Worm (Caenorhabditis elegans): Measurements from ENCODE around the gene F42A8.1.

Gene F42A8.1

ce11 chrII:9306835-9307234 lies 39.6 kb downstream of the F42A8.1 start (continued):
- TF ChIP-seq spr-1 (tag; optimal IDR thresholded peaks at IDR 0.05) (no peak), ceh-32 (tag; optimal IDR thresholded peaks at IDR 0.05; ENCODE audit: poor library complexity) (no peak), mxl-3 (GFP tag; optimal IDR thresholded peaks at IDR 0.05) (no peak), D1046.2 (GFP tag; IDR thresholded peaks at IDR 0.05) (no peak), cey-2 (tag; optimal IDR thresholded peaks at IDR 0.05; ENCODE audit: borderline replicate concordance, insufficient read depth) (no peak), aha-1 (tag) (peak; percentile 67), ceh-82 (tag; optimal IDR thresholded peaks at IDR 0.05) (no peak), nhr-28 (tag; optimal IDR thresholded peaks at IDR 0.05) (no peak), egl-27 (tag; optimal IDR thresholded peaks at IDR 0.05) (no peak), nhr-111 (GFP tag; optimal IDR thresholded peaks at IDR 0.05) (no peak), lim-7 (GFP tag; IDR thresholded peaks at IDR 0.05) (no peak), lsy-2 (tag; optimal IDR thresholded peaks at IDR 0.05) (peak in 1 of 2 experiments; percentile 19)

- no peak for TF ChIP-seq mdl-1 (tag; optimal IDR thresholded peaks at IDR 0.05)
- no peak for TF ChIP-seq aly-2 (tag; optimal IDR thresholded peaks at IDR 0.05)
- no peak for TF ChIP-seq php-3 (GFP tag; IDR thresholded peaks at IDR 0.05)
- TF ChIP-seq aha-1 (tag), result peak; percentile 23
- TF ChIP-seq unc-62 (GFP tag; optimal IDR thresholded peaks at IDR 0.05 in 1 of 2), result peak in 1 of 2 experiments; percentile 67
- TF ChIP-seq unc-62 (tag; optimal IDR thresholded peaks at IDR 0.05), result no peak
- TF ChIP-seq ctbp-1 (GFP tag; IDR thresholded peaks at IDR 0.05), result 0 out of 2 replicates have a peak, but pooled peaks have one; percentile 17
These were observed 40.8 kb downstream of the F42A8.1 start for ce11 chrII:9305575-9305974.

ce11 chrII:9304849-9305248 lies 41.5 kb downstream of the F42A8.1 start:
- TF ChIP-seq arid-1 (GFP tag; conservative IDR thresholded peaks at IDR 0.05), result no peak

- TF ChIP-seq arid-1 (GFP tag; conservative IDR thresholded peaks at IDR 0.05) (no peak), rbr-2 (tag; optimal IDR thresholded peaks at IDR 0.05) (no peak), vab-7 (GFP tag; IDR thresholded peaks at IDR 0.05) (no peak), spr-3 (GFP tag; optimal IDR thresholded peaks at IDR 0.05) (no peak), saeg-2 (GFP tag; IDR thresholded peaks at IDR 0.05) (no peak), pqm-1 (tag; optimal IDR thresholded peaks at IDR 0.05) (no peak), hif-1 (tag; optimal IDR thresholded peaks at IDR 0.05) (no peak), tag-97 (GFP tag; IDR thresholded peaks at IDR 0.05) (no peak), daf-8 (GFP tag; IDR thresholded peaks at IDR 0.05) (no peak), hmg-1.1 (GFP tag; IDR thresholded peaks at IDR 0.05) (no peak), fkh-10 (GFP tag; optimal IDR thresholded peaks at IDR 0.05) (no peak), lsy-2 (tag; optimal IDR thresholded peaks at IDR 0.05) (no peak)
These were observed 42.8 kb downstream of the F42A8.1 start for ce11 chrII:9303545-9303944.

- TF ChIP-seq dmd-6 (GFP tag; IDR thresholded peaks at IDR 0.05) (peak; percentile 78), hlh-11 (tag; optimal IDR thresholded peaks at IDR 0.05) (peak; percentile 91), nhr-77 (tag; optimal IDR thresholded peaks at IDR 0.05) (peak; percentile 27), aha-1 (tag) (no peak), mep-1 (tag; optimal IDR thresholded peaks at IDR 0.05) (peak; percentile 13), nhr-102 (tag; optimal IDR thresholded peaks at IDR 0.05) (peak; percentile 38), dve-1 (tag; optimal IDR thresholded peaks at IDR 0.05; ENCODE audit: insufficient read depth) (peak; percentile 79), nhr-28 (tag; optimal IDR thresholded peaks at IDR 0.05) (peak; percentile 86), ceh-20 (GFP tag; IDR thresholded peaks at IDR 0.05) (peak; percentile 41; the same call in 1 of the 2 replicates), tra-1 (GFP tag; IDR thresholded peaks at IDR 0.05) (peak; percentile 55), php-3 (GFP tag; IDR thresholded peaks at IDR 0.05) (peak; percentile 93), hlh-30 (tag; optimal IDR thresholded peaks at IDR 0.05; ENCODE audit: insufficient read depth) (peak; percentile 64), arid-1 (GFP tag; conservative IDR thresholded peaks at IDR 0.05) (no peak), lin-29 (GFP tag; IDR thresholded peaks at IDR 0.05) (no peak), daf-16 (GFP tag; optimal IDR thresholded peaks at IDR 0.05) (peak in 1 of 2 experiments; percentile 55), daf-16 (tag; optimal IDR thresholded peaks at IDR 0.05) (peak; percentile 54), pqm-1 (tag; optimal IDR thresholded peaks at IDR 0.05) (peak; percentile 98), lin-1 (GFP tag; IDR thresholded peaks at IDR 0.05) (peak; percentile 83), nhr-48 (tag; optimal IDR thresholded peaks at IDR 0.05) (no peak), R02D3.7 (tag; optimal IDR thresholded peaks at IDR 0.05) (no peak)
These were observed 45.3 kb downstream of the F42A8.1 start for ce11 chrII:9301065-9301464.

All from whole organism, L4 larva.